Fruit fly (Drosophila melanogaster): Measurements from ENCODE around the gene blot.

The blot gene

dm6 chr3L:17421319-17421718 is at the start of gene blot:
TSS of gene blot (minus strand) at chr3L:17421514.
- TF ChIP-seq CG17801 (GFP tag; optimal IDR thresholded peaks at IDR 0.05; ENCODE audit: partially characterized antibody), result peak; percentile 54

- no peak for TF ChIP-seq CG17801 (GFP tag; optimal IDR thresholded peaks at IDR 0.05; ENCODE audit: partially characterized antibody)
Observed at dm6 chr3L:17470110-17470509, 48.8 kb upstream of the blot start, which contains the start of gene SecCl. TSS of gene SecCl (plus strand) at chr3L:17470127.

dm6 chr3L:17465804-17466203 is 44.5 kb upstream of the blot start, which contains the start of gene QIL1:
TSS of gene QIL1 (plus strand) at chr3L:17465945.
- no peak for TF ChIP-seq CG17801 (GFP tag; optimal IDR thresholded peaks at IDR 0.05; ENCODE audit: partially characterized antibody)

- TF ChIP-seq CG17801 (GFP tag; optimal IDR thresholded peaks at IDR 0.05; ENCODE audit: partially characterized antibody), result no peak
Observed at dm6 chr3L:17462474-17462873, 41.2 kb upstream of the blot start.

dm6 chr3L:17461369-17462012 is 40.2 kb upstream of the blot start:
- no peak for TF ChIP-seq CG17801 (GFP tag; optimal IDR thresholded peaks at IDR 0.05; ENCODE audit: partially characterized antibody)

dm6 chr3L:17458856-17459518 is 37.7 kb upstream of the blot start:
- TF ChIP-seq CG17801 (GFP tag; optimal IDR thresholded peaks at IDR 0.05; ENCODE audit: partially characterized antibody), result no peak

- TF ChIP-seq CG17801 (GFP tag; optimal IDR thresholded peaks at IDR 0.05; ENCODE audit: partially characterized antibody), result no peak
Observed at dm6 chr3L:17457695-17458242, 36.5 kb upstream of the blot start.

dm6 chr3L:17447881-17448280 is 26.6 kb upstream of the blot start:
- TF ChIP-seq CG17801 (GFP tag; optimal IDR thresholded peaks at IDR 0.05; ENCODE audit: partially characterized antibody), result no peak

dm6 chr3L:17445629-17446431 is 24.5 kb upstream of the blot start:
- no peak for TF ChIP-seq CG17801 (GFP tag; optimal IDR thresholded peaks at IDR 0.05; ENCODE audit: partially characterized antibody)

dm6 chr3L:17444569-17444968 is 23.3 kb upstream of the blot start:
- TF ChIP-seq CG17801 (GFP tag; optimal IDR thresholded peaks at IDR 0.05; ENCODE audit: partially characterized antibody), result no peak

- no peak for TF ChIP-seq CG17801 (GFP tag; optimal IDR thresholded peaks at IDR 0.05; ENCODE audit: partially characterized antibody)
Observed at dm6 chr3L:17441602-17442001, 20.3 kb upstream of the blot start.

dm6 chr3L:17438872-17439495 is 17.7 kb upstream of the blot start, which contains the start of gene CG18265:
TSS of gene CG18265 (plus strand) at chr3L:17439401.
- no peak for TF ChIP-seq CG17801 (GFP tag; optimal IDR thresholded peaks at IDR 0.05; ENCODE audit: partially characterized antibody)

- no peak for TF ChIP-seq CG17801 (GFP tag; optimal IDR thresholded peaks at IDR 0.05; ENCODE audit: partially characterized antibody)
Observed at dm6 chr3L:17436331-17436730, 15.0 kb upstream of the blot start, which contains the start of gene CG12229. TSS of gene CG12229 (minus strand) at chr3L:17436431.

dm6 chr3L:17433555-17433954 is 12.2 kb upstream of the blot start, which contains the start of the genes Coq4 and CG32176:
TSS of gene Coq4 (minus strand) at chr3L:17433621.
TSS of gene CG32176 (plus strand) at chr3L:17433868.
- TF ChIP-seq CG17801 (GFP tag; optimal IDR thresholded peaks at IDR 0.05; ENCODE audit: partially characterized antibody), result peak; percentile 92

dm6 chr3L:17432947-17433346 is 11.6 kb upstream of the blot start, which contains the start of gene frc:
TSS of gene frc (minus strand) at chr3L:17433190.
- TF ChIP-seq CG17801 (GFP tag; optimal IDR thresholded peaks at IDR 0.05; ENCODE audit: partially characterized antibody), result no peak

All from ovary, adult (tissue).